Worm (Caenorhabditis elegans) whole organism, midembryonic: Measurements from ENCODE around the gene frm-7.

Source experiments
- ref-1 ChIP-seq: fragments of 200-800 bp; sonication (Bioruptor generic); conservative IDR thresholded peaks from 2 replicates; pipeline ENCODE4 v1.3.6; 2022; ENCODE audit warnings: missing genetic modification reagents, missing genetic modification characterization, missing compliant biosample characterization
- ztf-23 ChIP-seq: fragments of 200-800 bp; sonication (Bioruptor generic); IDR thresholded peaks from 2 replicates; pipeline ENCODE4 v1.3.6; 2022; ENCODE audit warnings: missing genetic modification reagents, missing genetic modification characterization, missing compliant biosample characterization
- ztf-29 ChIP-seq: fragments of 200-800 bp; sonication (Bioruptor generic); IDR thresholded peaks from 2 replicates; pipeline ENCODE4 v1.3.6; 2022; ENCODE audit warnings: missing genetic modification reagents, missing genetic modification characterization, missing compliant biosample characterization

- TF ChIP-seq ref-1 (GFP tag; lab: Robert Waterston, UW) (no peak), ztf-29 (GFP tag; lab: Robert Waterston, UW) (no peak), ztf-23 (GFP tag; lab: Robert Waterston, UW) (no peak)
Measured at ce11 chrV:12295015-12295414, 7.3 kb upstream of the frm-7 start.
